Fruit fly (Drosophila melanogaster) whole organism, adult: ENCODE results near the gene srw.

ENCODE experiments used
- CG11617 ChIP-seq: fragments of 200-800 bp; sonication (Bioruptor generic); optimal IDR thresholded peaks from 2 replicates; lab custom pipeline; 2017; ENCODE audit warnings: mild to moderate bottlenecking, missing biosample characterization, missing genetic modification reagents, missing genetic modification characterization
- CG12768 ChIP-seq: fragments of 200-800 bp; sonication (Bioruptor generic); optimal IDR thresholded peaks from 2 replicates; lab custom pipeline; 2017; ENCODE audit warnings: missing biosample characterization, missing genetic modification characterization, mild to moderate bottlenecking, moderate library complexity, missing genetic modification reagents
- CG14711 ChIP-seq: fragments of 200-800 bp; sonication (Bioruptor generic); optimal IDR thresholded peaks from 2 replicates; lab custom pipeline; 2018; ENCODE audit warnings: missing biosample characterization, mild to moderate bottlenecking, missing genetic modification characterization, moderate library complexity
- CG1620 ChIP-seq: fragments of 200-800 bp; sonication (Bioruptor generic); optimal IDR thresholded peaks from 2 replicates; lab custom pipeline; 2016; ENCODE audit warnings: missing biosample characterization, missing genetic modification characterization
- CG33017 ChIP-seq: fragments of 200-800 bp; sonication (Bioruptor generic); optimal IDR thresholded peaks from 2 replicates; lab custom pipeline; 2018; ENCODE audit warnings: missing biosample characterization, mild to moderate bottlenecking, missing genetic modification characterization, moderate library complexity
- CG5204 ChIP-seq: fragments of 200-800 bp; sonication (Bioruptor generic); optimal IDR thresholded peaks from 2 replicates; lab custom pipeline; 2016; ENCODE audit warnings: missing biosample characterization, missing genetic modification characterization
- CG7045 ChIP-seq: fragments of 200-800 bp; sonication (Bioruptor generic); optimal IDR thresholded peaks from 2 replicates; lab custom pipeline; 2017; ENCODE audit warnings: missing biosample characterization, mild to moderate bottlenecking, missing genetic modification characterization
- CG7101 ChIP-seq: fragments of 200-800 bp; sonication (Bioruptor generic); optimal IDR thresholded peaks from 2 replicates; lab custom pipeline; 2018; ENCODE audit warnings: missing biosample characterization, mild to moderate bottlenecking, missing genetic modification characterization, moderate library complexity
- Clk ChIP-seq: fragments of 200-800 bp; sonication (Bioruptor generic); optimal IDR thresholded peaks from 2 replicates; lab custom pipeline; 2017; ENCODE audit warnings: missing biosample characterization, missing genetic modification characterization
- Crg-1 ChIP-seq: fragments of 200-800 bp; sonication (Bioruptor generic); optimal IDR thresholded peaks from 2 replicates; lab custom pipeline; 2016; ENCODE audit warnings: missing biosample characterization, missing genetic modification characterization
- Hr96 ChIP-seq: fragments of 200-800 bp; sonication (Bioruptor generic); optimal IDR thresholded peaks from 2 replicates; lab custom pipeline; 2016; ENCODE audit warnings: missing biosample characterization, missing genetic modification characterization
- Mnt ChIP-seq: fragments of 200-800 bp; sonication (Bioruptor generic); optimal IDR thresholded peaks from 2 replicates; lab custom pipeline; 2016; ENCODE audit warnings: missing biosample characterization, mild to moderate bottlenecking, missing genetic modification characterization
- bab1 ChIP-seq: fragments of 200-800 bp; sonication (Bioruptor generic); optimal IDR thresholded peaks from 3 replicates; lab custom pipeline; 2019; ENCODE audit warnings: missing biosample characterization, mild to moderate bottlenecking, missing genetic modification characterization, moderate library complexity
- cic ChIP-seq: fragments of 200-800 bp; sonication (Bioruptor generic); optimal IDR thresholded peaks from 2 replicates; lab custom pipeline; 2017; ENCODE audit warnings: missing biosample characterization, mild to moderate bottlenecking, missing genetic modification characterization, moderate library complexity
- cnc ChIP-seq, 2 experiments: fragments of >200 bp; optimal IDR thresholded peaks; 2 replicates each; lab custom pipeline; 2017
- kay ChIP-seq: fragments of 200-800 bp; sonication (Bioruptor generic); peaks from one replicate; lab custom pipeline; 2016; ENCODE audit warnings: missing biosample characterization, missing genetic modification characterization, borderline replicate concordance
- ovo ChIP-seq: fragments of 200-800 bp; sonication (Bioruptor generic); optimal IDR thresholded peaks from 2 replicates; lab custom pipeline; 2016; ENCODE audit warnings: missing biosample characterization, missing genetic modification characterization
- pad ChIP-seq: fragments of 200-800 bp; sonication (Bioruptor generic); optimal IDR thresholded peaks from 3 replicates; lab custom pipeline; 2017; ENCODE audit warnings: missing biosample characterization, missing genetic modification characterization, mild to moderate bottlenecking, moderate library complexity, missing genetic modification reagents
- tj ChIP-seq: fragments of 200-800 bp; sonication (Bioruptor generic); optimal IDR thresholded peaks from 3 replicates; lab custom pipeline; 2017; ENCODE audit warnings: missing biosample characterization, mild to moderate bottlenecking, missing genetic modification characterization, moderate library complexity
- toe ChIP-seq: fragments of 200-800 bp; sonication (Bioruptor generic); optimal IDR thresholded peaks from 2 replicates; lab custom pipeline; 2016; ENCODE audit warnings: missing biosample characterization, missing genetic modification characterization

srw gene

dm6 chr3L:4292120-4292697, 8.9 kb upstream of the srw start, which contains the start of the genes CG15012 and Fdx2:
CG15012 (minus strand) TSS chr3L:4292246.
Fdx2 (plus strand) TSS chr3L:4292482.
- TF ChIP-seq CG1620 (GFP tag; lab: Kevin White, UChicago) (peak; percentile 24), cic (GFP tag; lab: Kevin White, UChicago) (no peak), pad (GFP tag; lab: Kevin White, UChicago) (peak; percentile 4), CG14711 (peak; percentile 100), tj (GFP tag; lab: Kevin White, UChicago) (peak; percentile 17), CG7045 (no peak), bab1 (peak; percentile 12), CG7101 (peak; percentile 8), Mnt (GFP tag; lab: Kevin White, UChicago) (peak; percentile 73)

- peak; percentile 68 for TF ChIP-seq CG12768 (GFP tag; lab: Kevin White, UChicago)
- TF ChIP-seq Mnt (GFP tag; lab: Kevin White, UChicago): peak; percentile 6
- TF ChIP-seq CG33017 (tag; lab: Kevin White, UChicago): peak; percentile 73
- TF ChIP-seq cnc (optimal IDR thresholded peaks at IDR 0.05; lab: Kevin White, UChicago): no peak
- TF ChIP-seq CG7101: peak; percentile 41
- TF ChIP-seq cic (GFP tag; lab: Kevin White, UChicago): peak; percentile 76
- TF ChIP-seq bab1: no peak
- TF ChIP-seq CG11617 (GFP tag; lab: Kevin White, UChicago): peak; percentile 55
- TF ChIP-seq CG14711: peak; percentile 54
Measured at dm6 chr3L:4288591-4289056, 5.3 kb upstream of the srw start, which contains the start of gene Hexo1. Hexo1 (plus strand) TSS chr3L:4288641.

dm6 chr3L:4286784-4287183, 3.5 kb upstream of the srw start, which contains the start of gene TfIIEbeta:
TfIIEbeta (plus strand) TSS chr3L:4287038.
- TF ChIP-seq tj (GFP tag; lab: Kevin White, UChicago) (peak; percentile 38), ovo (GFP tag; lab: Kevin White, UChicago) (no peak), CG33017 (tag; lab: Kevin White, UChicago) (no peak), CG7101 (no peak), CG7045 (no peak), bab1 (peak; percentile 14), cnc (optimal IDR thresholded peaks at IDR 0.05; lab: Kevin White, UChicago) (no peak), toe (GFP tag; lab: Kevin White, UChicago) (no peak), CG14711 (peak; percentile 17), CG11617 (GFP tag; lab: Kevin White, UChicago) (no peak), CG1620 (GFP tag; lab: Kevin White, UChicago) (no peak)

- TF ChIP-seq cic (GFP tag; lab: Kevin White, UChicago): peak; percentile 24
- peak; percentile 52 for TF ChIP-seq CG12768 (GFP tag; lab: Kevin White, UChicago)
- TF ChIP-seq Crg-1 (GFP tag; lab: Kevin White, UChicago): peak; percentile 64
- peak; percentile 19 for TF ChIP-seq CG7045
- peak; percentile 57 for TF ChIP-seq pad (GFP tag; lab: Kevin White, UChicago)
- no peak for TF ChIP-seq tj (GFP tag; lab: Kevin White, UChicago)
- no peak for TF ChIP-seq CG5204 (GFP tag; lab: Kevin White, UChicago)
- no peak for TF ChIP-seq Clk (GFP tag; lab: Kevin White, UChicago)
- TF ChIP-seq CG7101: peak; percentile 72
- TF ChIP-seq toe (GFP tag; lab: Kevin White, UChicago): peak; percentile 63
- no peak for TF ChIP-seq cnc (optimal IDR thresholded peaks at IDR 0.05; lab: Kevin White, UChicago)
- TF ChIP-seq kay (GFP tag; lab: Kevin White, UChicago): no peak
- no peak for TF ChIP-seq Hr96
- peak; percentile 76 for TF ChIP-seq CG1620 (GFP tag; lab: Kevin White, UChicago)
- peak; percentile 7 for TF ChIP-seq CG33017 (tag; lab: Kevin White, UChicago)
- TF ChIP-seq ovo (GFP tag; lab: Kevin White, UChicago): peak; percentile 26
- TF ChIP-seq Mnt (GFP tag; lab: Kevin White, UChicago): peak; percentile 100
- TF ChIP-seq CG11617 (GFP tag; lab: Kevin White, UChicago): no peak
- TF ChIP-seq CG14711: peak; percentile 53
- peak; percentile 21 for TF ChIP-seq bab1
Measured at dm6 chr3L:4282627-4283026, 651 bp downstream of the srw start, which contains the start of gene CG11583. CG11583 (minus strand) TSS chr3L:4282817.

- TF ChIP-seq bab1 (peak; percentile 23), cnc (optimal IDR thresholded peaks at IDR 0.05; lab: Kevin White, UChicago) (no peak)
Measured at dm6 chr3L:4277796-4278195, 5.5 kb downstream of the srw start, which contains the start of gene Ctl1. Ctl1 (plus strand) TSS chr3L:4277962.

dm6 chr3L:4272167-4272773, 11.0 kb downstream of the srw start:
- no peak for TF ChIP-seq tj (GFP tag; lab: Kevin White, UChicago)
- TF ChIP-seq CG7045: no peak
- no peak for TF ChIP-seq CG11617 (GFP tag; lab: Kevin White, UChicago)
- TF ChIP-seq kay (GFP tag; lab: Kevin White, UChicago): no peak
- TF ChIP-seq Crg-1 (GFP tag; lab: Kevin White, UChicago): no peak
- TF ChIP-seq CG33017 (tag; lab: Kevin White, UChicago): no peak
- TF ChIP-seq cic (GFP tag; lab: Kevin White, UChicago): no peak
- no peak for TF ChIP-seq Hr96
- no peak for TF ChIP-seq cnc (optimal IDR thresholded peaks at IDR 0.05; lab: Kevin White, UChicago)
- no peak for TF ChIP-seq CG7101
- no peak for TF ChIP-seq ovo (GFP tag; lab: Kevin White, UChicago)
- no peak for TF ChIP-seq pad (GFP tag; lab: Kevin White, UChicago)
- TF ChIP-seq CG5204 (GFP tag; lab: Kevin White, UChicago): no peak
